Worm (Caenorhabditis elegans) whole organism, late embryonic: ENCODE measurements around the gene rev-1.

Source experiments
- C08G9.2 ChIP-seq: sonication (generic microtip); optimal IDR thresholded peaks from 2 replicates; lab custom pipeline; 2016; ENCODE audit warnings: mild to moderate bottlenecking, missing genetic modification characterization, moderate library complexity, missing compliant biosample characterization
- F13H6.1 ChIP-seq: sonication (generic microtip); optimal IDR thresholded peaks from 2 replicates; lab custom pipeline; 2016; ENCODE audit warnings: missing genetic modification characterization, missing compliant biosample characterization
- K02D7.2 ChIP-seq: sonication (generic microtip); optimal IDR thresholded peaks from 2 replicates; lab custom pipeline; 2017; ENCODE audit warnings: mild to moderate bottlenecking, missing genetic modification characterization, missing compliant biosample characterization
- K09A11.1 ChIP-seq: sonication (generic microtip); optimal IDR thresholded peaks from 2 replicates; lab custom pipeline; 2017; ENCODE audit warnings: antibody characterized with exemption, mild to moderate bottlenecking, missing genetic modification characterization, missing compliant biosample characterization; ENCODE audit not compliant: insufficient read depth
- T23F11.4 ChIP-seq: fragments of 200-800 bp; sonication (Bioruptor generic); optimal IDR thresholded peaks from 2 replicates; lab custom pipeline; 2018; ENCODE audit warnings: mild to moderate bottlenecking, missing genetic modification characterization, missing compliant biosample characterization
- ama-1 ChIP-seq: fragments of 150-350 bp; optimal IDR thresholded peaks from 2 replicates; lab custom pipeline; 2014
- ceh-18 ChIP-seq: sonication (generic microtip); optimal IDR thresholded peaks from 2 replicates; lab custom pipeline; 2016; ENCODE audit warnings: missing genetic modification characterization, missing compliant biosample characterization
- ceh-2 ChIP-seq: sonication (generic microtip); optimal IDR thresholded peaks from 2 replicates; lab custom pipeline; 2016; ENCODE audit warnings: missing genotype, missing genetic modification characterization, missing compliant biosample characterization
- ceh-31 ChIP-seq: sonication (generic microtip); optimal IDR thresholded peaks from 2 replicates; lab custom pipeline; 2016; ENCODE audit warnings: missing genetic modification characterization, missing compliant biosample characterization
- ceh-45 ChIP-seq: fragments of 200-800 bp; sonication (Bioruptor generic); IDR thresholded peaks from 2 replicates; pipeline ENCODE4 v1.3.6; 2022; ENCODE audit warnings: missing genetic modification reagents, missing genetic modification characterization, missing compliant biosample characterization
- ceh-48 ChIP-seq: sonication (generic microtip); optimal IDR thresholded peaks from 2 replicates; lab custom pipeline; 2016; ENCODE audit warnings: missing genetic modification characterization, inconsistent platforms, missing compliant biosample characterization
- ceh-6 ChIP-seq: fragments of 200-800 bp; sonication (Bioruptor generic); optimal IDR thresholded peaks from 2 replicates; lab custom pipeline; 2018; ENCODE audit warnings: mild to moderate bottlenecking, missing genetic modification characterization, missing compliant biosample characterization
- dmd-4 ChIP-seq: sonication (generic microtip); optimal IDR thresholded peaks from 2 replicates; lab custom pipeline; 2016; ENCODE audit warnings: borderline replicate concordance, missing genetic modification characterization, missing compliant biosample characterization
- elt-4 ChIP-seq: sonication (generic microtip); optimal IDR thresholded peaks from 2 replicates; lab custom pipeline; 2016; ENCODE audit warnings: missing genetic modification characterization, missing compliant biosample characterization
- ets-4 ChIP-seq: sonication (generic microtip); optimal IDR thresholded peaks from 2 replicates; lab custom pipeline; 2016; ENCODE audit warnings: missing genetic modification characterization, missing compliant biosample characterization
- fax-1 ChIP-seq: sonication (generic microtip); optimal IDR thresholded peaks from 2 replicates; lab custom pipeline; 2016; ENCODE audit warnings: missing genotype, missing genetic modification characterization, missing compliant biosample characterization
- fkh-10 ChIP-seq: fragments of 150-350 bp; optimal IDR thresholded peaks from 2 replicates; lab custom pipeline; 2014; ENCODE audit warnings: missing biosample characterization, missing genetic modification reagents, missing genetic modification characterization
- fkh-6 ChIP-seq: sonication (generic microtip); optimal IDR thresholded peaks from 2 replicates; lab custom pipeline; 2016; ENCODE audit warnings: missing genetic modification characterization, missing compliant biosample characterization
- hlh-15 ChIP-seq: sonication (generic microtip); optimal IDR thresholded peaks from 2 replicates; lab custom pipeline; 2016; ENCODE audit warnings: missing genetic modification characterization, missing compliant biosample characterization
- hlh-6 ChIP-seq: sonication (generic microtip); optimal IDR thresholded peaks from 2 replicates; lab custom pipeline; 2016; ENCODE audit warnings: missing genotype, missing genetic modification characterization, missing compliant biosample characterization
- lim-6 ChIP-seq: sonication (generic microtip); optimal IDR thresholded peaks from 2 replicates; lab custom pipeline; 2016; ENCODE audit warnings: missing genetic modification characterization, missing compliant biosample characterization
- lin-11 ChIP-seq: fragments of 200-800 bp; sonication (Bioruptor generic); optimal IDR thresholded peaks from 2 replicates; lab custom pipeline; 2018; ENCODE audit warnings: mild to moderate bottlenecking, missing genetic modification characterization, missing compliant biosample characterization
- nfya-1 ChIP-seq: sonication (generic microtip); optimal IDR thresholded peaks from 2 replicates; lab custom pipeline; 2017; ENCODE audit warnings: missing genetic modification characterization, mild to moderate bottlenecking, missing compliant biosample characterization, antibody characterized with exemption, moderate library complexity
- nhr-11 ChIP-seq: fragments of 150-350 bp; optimal IDR thresholded peaks from 2 replicates; lab custom pipeline; 2014; ENCODE audit warnings: missing biosample characterization, missing genetic modification characterization
- nhr-232 ChIP-seq: sonication (generic microtip); optimal IDR thresholded peaks from 2 replicates; lab custom pipeline; 2016; ENCODE audit warnings: missing genetic modification characterization, missing compliant biosample characterization
- npax-4 ChIP-seq: sonication (generic microtip); optimal IDR thresholded peaks from 2 replicates; lab custom pipeline; 2016; ENCODE audit warnings: missing genetic modification characterization, missing compliant biosample characterization
- odd-2 ChIP-seq: sonication (generic microtip); optimal IDR thresholded peaks from 2 replicates; lab custom pipeline; 2017; ENCODE audit warnings: antibody characterized with exemption, mild to moderate bottlenecking, missing genetic modification characterization, missing compliant biosample characterization
- pat-9 ChIP-seq: fragments of 200-800 bp; sonication (Bioruptor generic); optimal IDR thresholded peaks from 2 replicates; lab custom pipeline; 2018; ENCODE audit warnings: mild to moderate bottlenecking, missing genetic modification characterization, moderate library complexity, missing compliant biosample characterization
- pha-4 ChIP-seq: fragments of 150-350 bp; optimal IDR thresholded peaks from 2 replicates; lab custom pipeline; 2018; ENCODE audit warnings: missing biosample characterization, missing genetic modification reagents, missing genetic modification characterization
- ref-2 ChIP-seq: sonication (generic microtip); optimal IDR thresholded peaks from 2 replicates; lab custom pipeline; 2016; ENCODE audit warnings: missing genetic modification characterization, missing compliant biosample characterization
- rnt-1 ChIP-seq: sonication (generic microtip); optimal IDR thresholded peaks from 2 replicates; lab custom pipeline; 2016; ENCODE audit warnings: missing genetic modification characterization, missing compliant biosample characterization
- sdc-2 ChIP-seq: sonication (generic microtip); optimal IDR thresholded peaks from 2 replicates; lab custom pipeline; 2016; ENCODE audit warnings: missing genotype, missing genetic modification characterization, missing compliant biosample characterization
- tbx-2 ChIP-seq: sonication (generic microtip); optimal IDR thresholded peaks from 2 replicates; lab custom pipeline; 2016; ENCODE audit warnings: missing genetic modification characterization, missing compliant biosample characterization
- tbx-7 ChIP-seq: sonication (generic microtip); optimal IDR thresholded peaks from 2 replicates; lab custom pipeline; 2016; ENCODE audit warnings: missing genotype, missing genetic modification characterization, missing compliant biosample characterization
- unc-42 ChIP-seq: sonication (generic microtip); optimal IDR thresholded peaks from 2 replicates; lab custom pipeline; 2016; ENCODE audit warnings: missing genotype, missing genetic modification characterization, missing compliant biosample characterization
- unc-55 ChIP-seq: sonication (generic microtip); optimal IDR thresholded peaks from 2 replicates; lab custom pipeline; 2017; ENCODE audit warnings: missing biosample characterization, missing genetic modification reagents, missing genetic modification characterization
- zip-5 ChIP-seq: sonication (generic microtip); optimal IDR thresholded peaks from 2 replicates; lab custom pipeline; 2016; ENCODE audit warnings: missing genetic modification characterization, missing compliant biosample characterization
- ztf-16 ChIP-seq: sonication (generic microtip); optimal IDR thresholded peaks from 2 replicates; lab custom pipeline; 2017; ENCODE audit warnings: missing genetic modification characterization, missing compliant biosample characterization

The rev-1 gene

DNA sequence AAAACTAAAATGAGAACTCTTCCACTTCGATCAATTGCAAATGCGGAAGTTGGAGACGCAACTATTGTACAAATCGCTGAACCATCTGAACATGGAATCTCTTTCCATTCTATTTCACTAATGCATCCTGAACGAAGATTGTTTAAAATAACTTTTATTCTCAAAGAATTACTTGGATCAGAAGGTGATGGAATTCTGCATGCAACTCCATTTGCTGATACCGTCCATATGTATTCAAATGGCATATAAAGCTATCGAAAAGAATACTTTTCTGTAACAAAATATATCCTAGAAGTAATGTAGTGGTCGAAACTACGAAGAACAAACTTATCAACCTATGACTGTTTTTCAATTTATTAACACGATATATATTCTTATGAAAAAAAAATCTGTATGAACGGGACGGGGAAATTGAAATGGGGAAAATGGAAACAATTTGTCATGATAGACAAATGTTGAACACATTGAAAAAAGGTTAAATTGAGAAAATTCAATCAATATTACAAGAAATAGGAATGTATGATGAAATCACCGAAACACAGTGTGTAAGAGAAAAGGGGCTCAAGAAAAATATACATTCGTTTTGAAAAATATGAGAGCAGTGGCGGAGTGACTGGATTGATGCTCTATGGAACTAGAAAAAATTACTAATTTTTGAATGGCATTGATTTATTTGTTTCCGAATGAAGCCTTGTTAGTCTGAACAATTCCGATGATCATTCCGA, 22.5 kb upstream of the rev-1 start, which contains the start of gene T01H3.2:
TSS of gene T01H3.2 (minus strand) at position 251 of the 725 bp plus-strand sequence.
- TF ChIP-seq pha-4 (tag; lab: Kevin White, UChicago) (no peak), lim-6 (tag; lab: Kevin White, UChicago) (no peak), K02D7.2 (tag; lab: Kevin White, UChicago) (no peak), F13H6.1 (tag; lab: Kevin White, UChicago) (no peak), fkh-10 (GFP tag; lab: Kevin White, UChicago) (no peak), ceh-2 (tag; lab: Kevin White, UChicago) (no peak), zip-5 (tag; lab: Kevin White, UChicago) (no peak), odd-2 (no peak)

DNA sequence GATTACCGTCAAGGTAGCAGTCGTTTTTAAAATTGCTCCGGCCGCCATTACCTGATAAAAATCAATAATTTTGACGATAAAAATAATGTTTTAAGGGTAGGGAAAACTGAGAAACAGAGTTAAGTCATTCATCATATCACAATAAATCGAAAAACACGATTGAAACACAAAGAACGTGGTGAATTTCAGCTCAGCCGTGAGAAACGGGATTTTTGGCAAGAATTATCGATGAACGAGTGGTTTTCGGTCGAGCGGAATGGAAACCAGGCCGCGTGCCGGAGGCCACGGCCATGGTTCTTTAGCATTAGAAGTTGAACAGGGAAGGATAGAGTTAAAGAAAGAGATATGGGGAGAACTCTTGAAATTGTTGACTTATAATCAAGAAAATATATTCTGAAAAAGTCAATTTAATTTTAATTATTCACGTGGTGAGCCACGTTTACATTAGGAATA, 21.1 kb upstream of the rev-1 start, which contains the start of the genes vha-4 and T01H3.5:
TSS of gene vha-4 (minus strand) at position 51 of the 453 bp plus-strand sequence.
TSS of gene T01H3.5 (plus strand) at position 351 of the 453 bp plus-strand sequence.
- TF ChIP-seq ets-4 (tag; lab: Kevin White, UChicago): peak; percentile 27
- peak; percentile 32 for TF ChIP-seq ceh-31 (tag; lab: Kevin White, UChicago)
- TF ChIP-seq unc-42: no peak
- TF ChIP-seq hlh-6 (tag; lab: Kevin White, UChicago): no peak
- no peak for TF ChIP-seq npax-4 (tag; lab: Kevin White, UChicago)
- TF ChIP-seq ceh-2 (tag; lab: Kevin White, UChicago): peak; percentile 18
- no peak for TF ChIP-seq ceh-18
- no peak for TF ChIP-seq tbx-7 (tag; lab: Kevin White, UChicago)
- TF ChIP-seq fax-1 (tag; lab: Kevin White, UChicago): no peak
- TF ChIP-seq unc-55 (GFP tag; lab: Kevin White, UChicago): no peak
- TF ChIP-seq ceh-6 (GFP tag; lab: Kevin White, UChicago): no peak
- peak; percentile 15 for TF ChIP-seq C08G9.2 (tag; lab: Kevin White, UChicago)
- TF ChIP-seq fkh-6: no peak
- no peak for TF ChIP-seq nhr-11 (tag; lab: Kevin White, UChicago)
- no peak for TF ChIP-seq rnt-1 (tag; lab: Kevin White, UChicago)
- TF ChIP-seq tbx-2: peak; percentile 46
- TF ChIP-seq ceh-45 (GFP tag; lab: Robert Waterston, UW): no peak
- TF ChIP-seq nhr-232 (tag; lab: Kevin White, UChicago): no peak
- no peak for TF ChIP-seq ama-1 (lab: Kevin White, UChicago)
- no peak for TF ChIP-seq elt-4

DNA sequence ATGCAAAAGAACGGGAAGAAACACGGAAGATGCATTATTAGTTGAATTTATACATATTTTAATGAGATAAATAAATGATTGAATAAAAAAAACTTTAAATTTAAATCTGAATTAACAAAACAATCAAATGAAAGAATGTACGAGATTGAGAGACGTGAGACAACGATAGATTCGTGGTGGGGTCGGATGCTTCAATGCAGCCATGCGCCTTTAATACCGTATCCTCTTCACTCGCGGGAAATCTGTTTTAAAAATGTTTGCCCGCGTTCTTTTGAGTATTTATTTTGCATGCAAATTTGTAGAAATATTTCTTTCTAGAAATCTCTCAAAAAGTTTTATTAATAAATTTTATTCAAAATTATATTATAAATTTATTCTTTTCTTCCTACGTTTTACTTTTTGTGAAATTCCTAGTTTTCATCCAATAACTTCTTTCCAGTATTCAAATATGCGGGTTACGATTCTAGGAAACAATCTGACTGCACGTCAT, 20.0 kb upstream of the rev-1 start, which contains the start of gene perm-1:
TSS of gene perm-1 (plus strand) at position 440 of the 490 bp plus-strand sequence.
- TF ChIP-seq fkh-6: no peak
- TF ChIP-seq npax-4 (tag; lab: Kevin White, UChicago): no peak
- TF ChIP-seq T23F11.4: no peak
- TF ChIP-seq hlh-15 (tag; lab: Kevin White, UChicago): no peak
- no peak for TF ChIP-seq rnt-1 (tag; lab: Kevin White, UChicago)
- TF ChIP-seq K09A11.1 (tag; lab: Kevin White, UChicago): no peak
- no peak for TF ChIP-seq tbx-7 (tag; lab: Kevin White, UChicago)
- no peak for TF ChIP-seq pat-9 (tag; lab: Kevin White, UChicago)
- TF ChIP-seq C08G9.2 (tag; lab: Kevin White, UChicago): no peak
- TF ChIP-seq lin-11: no peak
- TF ChIP-seq nhr-232 (tag; lab: Kevin White, UChicago): no peak
- no peak for TF ChIP-seq ceh-45 (GFP tag; lab: Robert Waterston, UW)
- TF ChIP-seq elt-4: no peak
- no peak for TF ChIP-seq ref-2 (tag; lab: Kevin White, UChicago)
- no peak for TF ChIP-seq sdc-2 (tag; lab: Kevin White, UChicago)
- TF ChIP-seq dmd-4: no peak
- no peak for TF ChIP-seq ceh-48 (tag; lab: Kevin White, UChicago)
- no peak for TF ChIP-seq ztf-16
- TF ChIP-seq nfya-1: no peak
- TF ChIP-seq, all 69 proteins: peak for 0
